Worm (Caenorhabditis elegans): ENCODE results near the gene epg-7.

The epg-7 gene

DNA sequence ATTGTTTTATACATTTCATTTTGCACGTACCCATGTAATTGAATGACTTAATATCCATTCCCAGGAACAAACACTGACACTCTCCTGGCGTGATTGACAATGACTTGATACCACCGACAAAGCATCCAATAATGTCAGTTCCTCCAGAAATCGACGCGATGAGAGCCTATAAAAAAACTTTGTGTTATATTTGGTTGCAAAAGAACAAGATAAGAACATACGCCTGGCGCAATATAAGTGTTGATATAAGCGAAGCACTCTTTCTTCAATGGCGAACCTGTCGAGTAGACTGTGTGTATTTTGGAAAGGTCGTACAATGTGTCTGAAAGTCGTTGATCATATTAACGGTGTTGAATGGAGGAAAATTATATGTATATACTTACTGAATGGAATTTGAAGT, 31.4 kb upstream of the epg-7 start:
- TF ChIP-seq ceh-43 (GFP tag; optimal IDR thresholded peaks at IDR 0.05) (no peak), ceh-39 (tag; optimal IDR thresholded peaks at IDR 0.05) (no peak), ces-1 (GFP tag; optimal IDR thresholded peaks at IDR 0.05) (no peak), cnd-1 (tag; optimal IDR thresholded peaks at IDR 0.05) (no peak), nhr-237 (tag; optimal IDR thresholded peaks at IDR 0.05) (no peak), ham-2 (GFP tag; optimal IDR thresholded peaks at IDR 0.05) (no peak), bed-3 (GFP tag; optimal IDR thresholded peaks at IDR 0.05) (no peak), flh-1 (GFP tag; optimal IDR thresholded peaks at IDR 0.05) (no peak), nhr-76 (tag; optimal IDR thresholded peaks at IDR 0.05) (no peak), mab-5 (tag; optimal IDR thresholded peaks at IDR 0.05) (no peak), blmp-1 (tag; optimal IDR thresholded peaks at IDR 0.05) (no peak), sem-2 (GFP tag; optimal IDR thresholded peaks at IDR 0.05) (no peak), unc-39 (tag; optimal IDR thresholded peaks at IDR 0.05) (no peak), hlh-1 (tag; optimal IDR thresholded peaks at IDR 0.05) (no peak), lin-13 (tag; optimal IDR thresholded peaks at IDR 0.05) (no peak), mep-1 (tag; optimal IDR thresholded peaks at IDR 0.05) (no peak), M03D4.4 (tag; optimal IDR thresholded peaks at IDR 0.05) (no peak), ztf-11 (tag; optimal IDR thresholded peaks at IDR 0.05) (no peak), unc-62 (GFP tag; optimal IDR thresholded peaks at IDR 0.05) (no peak)

DNA sequence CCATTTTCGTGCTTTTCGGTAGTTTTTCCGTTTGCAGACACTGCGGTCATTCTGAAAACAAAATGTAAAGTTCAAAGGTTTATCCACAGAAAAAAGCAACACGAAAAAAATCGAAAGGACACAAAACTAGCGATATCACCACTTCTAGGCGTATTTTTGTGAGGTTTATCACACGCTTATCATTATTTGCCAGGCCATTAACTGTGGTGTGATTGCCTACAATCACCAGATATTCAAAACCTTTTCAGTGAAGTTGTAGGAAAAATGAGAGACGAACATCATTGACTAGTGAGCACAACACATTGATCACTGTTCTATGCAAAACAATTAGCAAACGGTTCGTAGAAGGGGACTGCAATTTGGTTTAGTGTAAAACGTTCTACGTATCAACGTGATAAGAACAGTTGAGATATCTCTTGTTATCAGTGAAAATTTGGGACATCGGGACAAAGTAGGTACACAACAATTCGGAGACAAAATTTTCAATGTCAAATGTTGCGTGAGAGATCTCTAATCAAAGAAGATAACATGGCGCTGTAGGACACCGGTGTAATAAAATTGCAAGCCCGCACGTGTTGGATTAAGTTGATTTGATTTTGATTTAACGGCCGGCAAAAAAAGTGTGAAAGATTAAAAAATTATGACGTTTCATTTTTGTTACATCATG, 28.9 kb upstream of the epg-7 start, which contains the start of gene sur-5:
TSS of gene sur-5 (minus strand) at position 51 of the 667 bp plus-strand sequence.
- TF ChIP-seq lin-32 (GFP tag; optimal IDR thresholded peaks at IDR 0.05) (no peak), elt-3 (tag; optimal IDR thresholded peaks at IDR 0.05) (peak; percentile 52), mls-2 (tag; optimal IDR thresholded peaks at IDR 0.05) (no peak), unc-39 (tag; optimal IDR thresholded peaks at IDR 0.05) (no peak), elt-1 (tag; optimal IDR thresholded peaks at IDR 0.05; ENCODE audit: borderline replicate concordance, insufficient read depth) (peak; percentile 59), mep-1 (tag; optimal IDR thresholded peaks at IDR 0.05) (no peak), blmp-1 (tag; optimal IDR thresholded peaks at IDR 0.05) (no peak), hlh-1 (tag; optimal IDR thresholded peaks at IDR 0.05) (peak; percentile 45), tbx-8 (GFP tag; optimal IDR thresholded peaks at IDR 0.05) (no peak), nhr-28 (tag; optimal IDR thresholded peaks at IDR 0.05) (no peak), nhr-12 (tag; optimal IDR thresholded peaks at IDR 0.05) (no peak), ham-2 (GFP tag; optimal IDR thresholded peaks at IDR 0.05) (no peak)

DNA sequence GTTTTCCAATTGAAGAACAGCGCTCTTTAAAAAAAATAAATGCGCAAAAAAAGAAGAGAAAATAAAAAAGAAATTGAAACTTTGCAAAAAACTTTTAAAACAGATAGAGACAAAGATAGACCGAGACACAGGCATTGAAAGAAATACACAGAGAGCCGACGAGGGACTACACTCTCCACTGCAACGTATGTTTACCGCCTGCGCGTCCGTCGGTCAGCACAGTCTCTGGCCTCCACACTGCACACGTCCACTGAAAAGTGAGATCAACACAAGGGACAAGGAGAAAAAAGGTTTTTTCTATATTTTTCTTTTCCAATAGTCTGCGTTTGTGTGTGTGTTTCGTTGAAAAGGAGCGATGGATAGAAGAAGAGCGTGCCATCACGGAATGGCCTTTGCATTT, 28.1 kb upstream of the epg-7 start:
- TF ChIP-seq nhr-237 (tag; optimal IDR thresholded peaks at IDR 0.05) (no peak), unc-120 (tag; optimal IDR thresholded peaks at IDR 0.05; ENCODE audit: poor library complexity, severe bottlenecking) (peak; percentile 57), pha-4 (tag; optimal IDR thresholded peaks at IDR 0.05) (peak; percentile 17), unc-62 (GFP tag; optimal IDR thresholded peaks at IDR 0.05) (no peak), ztf-11 (tag; optimal IDR thresholded peaks at IDR 0.05) (no peak), M03D4.4 (tag; optimal IDR thresholded peaks at IDR 0.05) (no peak), blmp-1 (tag; optimal IDR thresholded peaks at IDR 0.05) (no peak), bed-3 (GFP tag; optimal IDR thresholded peaks at IDR 0.05) (no peak), ces-1 (GFP tag; optimal IDR thresholded peaks at IDR 0.05) (peak; percentile 7), drap-1 (GFP tag; optimal IDR thresholded peaks at IDR 0.05) (no peak), nhr-28 (tag; optimal IDR thresholded peaks at IDR 0.05) (no peak), elt-3 (tag; optimal IDR thresholded peaks at IDR 0.05) (no peak), zip-8 (tag; optimal IDR thresholded peaks at IDR 0.05) (no peak), nhr-2 (tag; optimal IDR thresholded peaks at IDR 0.05) (peak; percentile 31)

ce11 chrX:7309775-7310174, 24.7 kb upstream of the epg-7 start, which contains the start of the genes his-38 and his-40:
TSS of gene his-38 (minus strand) at chrX:7309875.
TSS of gene his-40 (plus strand) at chrX:7310110.
- TF ChIP-seq unc-39 (tag; optimal IDR thresholded peaks at IDR 0.05): no peak
- TF ChIP-seq nhr-237 (tag; optimal IDR thresholded peaks at IDR 0.05): no peak

ce11 chrX:7311870-7312269, 22.6 kb upstream of the epg-7 start:
- TF ChIP-seq blmp-1 (tag; optimal IDR thresholded peaks at IDR 0.05): no peak
- no peak for TF ChIP-seq elt-1 (tag; optimal IDR thresholded peaks at IDR 0.05; ENCODE audit: borderline replicate concordance, insufficient read depth)
- no peak for TF ChIP-seq nhr-237 (tag; optimal IDR thresholded peaks at IDR 0.05)
- no peak for TF ChIP-seq bed-3 (GFP tag; optimal IDR thresholded peaks at IDR 0.05)
- TF ChIP-seq sem-2 (GFP tag; optimal IDR thresholded peaks at IDR 0.05): no peak
- TF ChIP-seq ces-1 (GFP tag; optimal IDR thresholded peaks at IDR 0.05): no peak
- no peak for TF ChIP-seq nhr-2 (tag; optimal IDR thresholded peaks at IDR 0.05)
- no peak for TF ChIP-seq nhr-12 (tag; optimal IDR thresholded peaks at IDR 0.05)
- no peak for TF ChIP-seq mep-1 (tag; optimal IDR thresholded peaks at IDR 0.05)
- no peak for TF ChIP-seq nhr-76 (tag; optimal IDR thresholded peaks at IDR 0.05)
- TF ChIP-seq unc-120 (tag; optimal IDR thresholded peaks at IDR 0.05; ENCODE audit: poor library complexity, severe bottlenecking): no peak
- TF ChIP-seq cnd-1 (tag; optimal IDR thresholded peaks at IDR 0.05): no peak
